Worm (Caenorhabditis elegans): ENCODE measurements around the gene R07B7.2.

R07B7.2 gene

DNA sequence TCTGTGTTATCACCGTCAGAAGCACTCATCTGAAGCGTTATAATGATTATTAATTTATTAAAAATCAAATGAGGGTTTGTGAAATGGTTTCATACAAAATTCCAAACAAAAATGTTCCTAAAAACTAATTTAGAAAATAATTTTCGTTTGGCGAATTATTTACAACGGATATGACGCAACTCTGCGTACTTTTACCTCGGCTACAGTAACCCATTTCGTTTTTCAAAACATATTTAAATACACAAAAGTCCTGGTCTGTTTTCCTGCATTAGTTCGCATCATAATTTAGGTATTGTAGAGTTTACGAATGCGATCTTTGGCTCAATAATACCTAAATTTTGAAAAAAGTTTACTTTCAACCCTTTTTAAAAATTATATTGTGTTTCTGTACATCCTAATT is at the start of gene R07B7.2:
Gene R07B7.2 (minus strand): TSS at position 35 of the 400 bp plus-strand sequence.
- no peak for TF ChIP-seq ceh-79 (tag; optimal IDR thresholded peaks at IDR 0.05)
- TF ChIP-seq Y53G8AR.9 (GFP tag; conservative IDR thresholded peaks at IDR 0.05), result no peak
- peak; percentile 4 for TF ChIP-seq hrde-1 (tag; optimal IDR thresholded peaks at IDR 0.05; ENCODE audit: borderline replicate concordance)
- peak; percentile 66 for TF ChIP-seq lsl-1 (GFP tag; optimal IDR thresholded peaks at IDR 0.05)
- no peak for TF ChIP-seq attf-5 (GFP tag; optimal IDR thresholded peaks at IDR 0.05)

DNA sequence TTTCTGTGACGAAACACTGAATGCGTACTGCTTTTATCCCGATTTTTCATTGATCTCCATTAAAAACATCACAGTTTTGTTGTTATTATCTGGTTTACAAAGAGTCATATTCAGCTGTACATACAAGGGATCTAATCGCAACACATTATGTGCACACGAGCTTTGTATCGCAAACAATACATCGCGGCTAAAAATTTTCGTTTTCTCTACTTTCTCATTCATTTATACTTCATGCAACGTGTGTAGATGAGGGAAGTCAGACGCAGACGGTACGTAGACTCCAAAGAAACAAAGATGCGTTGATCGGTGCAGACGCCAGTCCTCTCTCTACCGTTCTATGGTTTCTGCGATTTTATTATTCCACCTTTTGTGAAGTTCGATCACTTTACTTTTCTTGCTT is 47.3 kb upstream of the R07B7.2 start, which contains the start of gene nhr-136:
Gene nhr-136 (plus strand): TSS at position 301 of the 400 bp plus-strand sequence.
- TF ChIP-seq lag-1 (GFP tag; IDR thresholded peaks at IDR 0.05) (no peak), hrde-1 (tag; optimal IDR thresholded peaks at IDR 0.05; ENCODE audit: borderline replicate concordance) (no peak), F22D6.2 (tag; optimal IDR thresholded peaks at IDR 0.05) (no peak), him-1 (tag; optimal IDR thresholded peaks at IDR 0.05) (no peak), nhr-90 (tag; optimal IDR thresholded peaks at IDR 0.05) (no peak), nhr-80 (tag; optimal IDR thresholded peaks at IDR 0.05) (peak; percentile 2), lin-54 (GFP tag; optimal IDR thresholded peaks at IDR 0.05) (no peak), ekl-4 (GFP tag; IDR thresholded peaks at IDR 0.05) (no peak)

ce11 chrV:12103920-12104319 is 44.4 kb upstream of the R07B7.2 start, which contains the start of gene nhr-153:
Gene nhr-153, plus strand, starts transcription at chrV:12104220.
- TF ChIP-seq hlh-12 (tag; optimal IDR thresholded peaks at IDR 0.05) (no peak), ztf-28 (GFP tag; IDR thresholded peaks at IDR 0.05) (no peak), xnd-1 (tag; optimal IDR thresholded peaks at IDR 0.05) (no peak), snpc-3.4 (tag; optimal IDR thresholded peaks at IDR 0.05) (no peak), Y67H2A.10 (GFP tag; conservative IDR thresholded peaks at IDR 0.05) (no peak), ceh-58 (GFP tag; IDR thresholded peaks at IDR 0.05) (no peak), bed-1 (GFP tag; IDR thresholded peaks at IDR 0.05) (no peak), F22D6.2 (tag; optimal IDR thresholded peaks at IDR 0.05) (no peak)

- TF ChIP-seq lir-1 (GFP tag; conservative IDR thresholded peaks at IDR 0.05) (no peak), lag-1 (GFP tag; IDR thresholded peaks at IDR 0.05) (no peak), hlh-26 (GFP tag; conservative IDR thresholded peaks at IDR 0.05) (no peak), nhr-80 (tag; optimal IDR thresholded peaks at IDR 0.05) (peak; percentile 1), atf-7 (tag; optimal IDR thresholded peaks at IDR 0.05) (no peak), let-607 (tag; optimal IDR thresholded peaks at IDR 0.05) (no peak), ekl-4 (GFP tag; IDR thresholded peaks at IDR 0.05) (no peak), ceh-91 (GFP tag; IDR thresholded peaks at IDR 0.05) (no peak), B0336.3 (GFP tag; IDR thresholded peaks at IDR 0.05) (no peak), nfya-2 (GFP tag; IDR thresholded peaks at IDR 0.05) (no peak), cebp-1 (GFP tag; IDR thresholded peaks at IDR 0.05) (peak; percentile 91), cebp-1 (tag; optimal IDR thresholded peaks at IDR 0.05) (peak; percentile 97)
These were observed 41.3 kb upstream of the R07B7.2 start, which contains the start of gene nhr-154 for ce11 chrV:12100794-12101343. Gene nhr-154, plus strand, starts transcription at chrV:12101293.

ce11 chrV:12098123-12098522 is 38.6 kb upstream of the R07B7.2 start, which contains the start of gene nhr-209:
Gene nhr-209, plus strand, starts transcription at chrV:12098149.
- no peak for TF ChIP-seq nhr-27 (tag; optimal IDR thresholded peaks at IDR 0.05)
- no peak for TF ChIP-seq attf-6 (GFP tag; IDR thresholded peaks at IDR 0.05)
- no peak for TF ChIP-seq C17E4.6 (GFP tag; IDR thresholded peaks at IDR 0.05)
- TF ChIP-seq Y95B8A.8 (GFP tag; IDR thresholded peaks at IDR 0.05), result no peak
- no peak for TF ChIP-seq F10E7.11 (tag; optimal IDR thresholded peaks at IDR 0.05)
- TF ChIP-seq rpc-1 (optimal IDR thresholded peaks at IDR 0.05), result no peak
- TF ChIP-seq rpc-1 (tag; optimal IDR thresholded peaks at IDR 0.05), result no peak
- TF ChIP-seq snpc-1.1 (tag; optimal IDR thresholded peaks at IDR 0.05; ENCODE audit: insufficient read depth), result no peak
- no peak for TF ChIP-seq B0261.1 (tag; optimal IDR thresholded peaks at IDR 0.05)
- TF ChIP-seq ceh-27 (GFP tag; optimal IDR thresholded peaks at IDR 0.05), result no peak
- TF ChIP-seq F37B4.10 (GFP tag; IDR thresholded peaks at IDR 0.05), result no peak
- no peak for TF ChIP-seq ztf-6 (GFP tag; IDR thresholded peaks at IDR 0.05)
- no peak for TF ChIP-seq aptf-2 (GFP tag; conservative IDR thresholded peaks at IDR 0.05)
- TF ChIP-seq egl-44 (GFP tag; IDR thresholded peaks at IDR 0.05), result no peak
- TF ChIP-seq sptf-2 (GFP tag; optimal IDR thresholded peaks at IDR 0.05), result no peak
